Fruit fly (Drosophila melanogaster): ENCODE data around the gene CG4686.

- TF ChIP-seq CTCF (optimal IDR thresholded peaks at IDR 0.05) = no peak
- TF ChIP-seq CG8478 (optimal IDR thresholded peaks at IDR 0.05) = no peak
These were observed 46.2 kb downstream of the CG4686 start for dm6 chr3R:19910302-19911029.
